Worm (Caenorhabditis elegans) whole organism, late embryonic: ENCODE data around the gene E01G6.1.

Source experiments
- C38D4.7 ChIP-seq: fragments of 200-800 bp; sonication (Bioruptor generic); optimal IDR thresholded peaks from 2 replicates; lab custom pipeline; 2018; ENCODE audit warnings: mild to moderate bottlenecking, missing genetic modification characterization, moderate library complexity, missing compliant biosample characterization
- T23F11.4 ChIP-seq: fragments of 200-800 bp; sonication (Bioruptor generic); optimal IDR thresholded peaks from 2 replicates; lab custom pipeline; 2018; ENCODE audit warnings: mild to moderate bottlenecking, missing genetic modification characterization, missing compliant biosample characterization
- ahr-1 ChIP-seq: sonication (generic microtip); optimal IDR thresholded peaks from 2 replicates; lab custom pipeline; 2016; ENCODE audit warnings: missing genetic modification characterization, missing compliant biosample characterization
- ama-1 ChIP-seq: fragments of 150-350 bp; optimal IDR thresholded peaks from 2 replicates; lab custom pipeline; 2014
- ceh-14 ChIP-seq: sonication (generic microtip); optimal IDR thresholded peaks from 2 replicates; lab custom pipeline; 2016; ENCODE audit warnings: missing genotype, missing genetic modification characterization, missing compliant biosample characterization
- ceh-18 ChIP-seq: sonication (generic microtip); optimal IDR thresholded peaks from 2 replicates; lab custom pipeline; 2016; ENCODE audit warnings: missing genetic modification characterization, missing compliant biosample characterization
- ceh-19 ChIP-seq: fragments of 200-800 bp; sonication (Bioruptor generic); optimal IDR thresholded peaks from 2 replicates; lab custom pipeline; 2018; ENCODE audit warnings: mild to moderate bottlenecking, missing genetic modification characterization, missing compliant biosample characterization
- ceh-2 ChIP-seq: sonication (generic microtip); optimal IDR thresholded peaks from 2 replicates; lab custom pipeline; 2016; ENCODE audit warnings: missing genotype, missing genetic modification characterization, missing compliant biosample characterization
- ceh-22 ChIP-seq: sonication (generic microtip); optimal IDR thresholded peaks from 2 replicates; lab custom pipeline; 2017; ENCODE audit warnings: missing biosample characterization, missing genetic modification characterization
- ceh-45 ChIP-seq: fragments of 200-800 bp; sonication (Bioruptor generic); IDR thresholded peaks from 2 replicates; pipeline ENCODE4 v1.3.6; 2022; ENCODE audit warnings: missing genetic modification reagents, missing genetic modification characterization, missing compliant biosample characterization
- ceh-6 ChIP-seq: fragments of 200-800 bp; sonication (Bioruptor generic); optimal IDR thresholded peaks from 2 replicates; lab custom pipeline; 2018; ENCODE audit warnings: mild to moderate bottlenecking, missing genetic modification characterization, missing compliant biosample characterization
- ceh-9 ChIP-seq: sonication (generic microtip); optimal IDR thresholded peaks from 2 replicates; lab custom pipeline; 2016; ENCODE audit warnings: mild to moderate bottlenecking, missing genetic modification characterization, inconsistent platforms, missing compliant biosample characterization
- elt-2 ChIP-seq: sonication (generic microtip); optimal IDR thresholded peaks from 2 replicates; lab custom pipeline; 2016; ENCODE audit warnings: missing genetic modification reagents, missing genetic modification characterization, missing compliant biosample characterization
- eyg-1 ChIP-seq: sonication (generic microtip); optimal IDR thresholded peaks from 2 replicates; lab custom pipeline; 2016; ENCODE audit warnings: missing genotype, missing genetic modification characterization, missing compliant biosample characterization
- fkh-10 ChIP-seq: fragments of 150-350 bp; optimal IDR thresholded peaks from 2 replicates; lab custom pipeline; 2014; ENCODE audit warnings: missing biosample characterization, missing genetic modification reagents, missing genetic modification characterization
- gmeb-2 ChIP-seq: sonication (generic microtip); optimal IDR thresholded peaks from 2 replicates; lab custom pipeline; 2016; ENCODE audit warnings: missing genetic modification characterization, inconsistent platforms, missing compliant biosample characterization
- hlh-8 ChIP-seq: sonication (generic microtip); optimal IDR thresholded peaks from 2 replicates; lab custom pipeline; 2016; ENCODE audit warnings: missing genotype, missing genetic modification characterization, missing compliant biosample characterization
- lin-11 ChIP-seq: fragments of 200-800 bp; sonication (Bioruptor generic); optimal IDR thresholded peaks from 2 replicates; lab custom pipeline; 2018; ENCODE audit warnings: mild to moderate bottlenecking, missing genetic modification characterization, missing compliant biosample characterization
- madf-2 ChIP-seq: sonication (generic microtip); optimal IDR thresholded peaks from 2 replicates; lab custom pipeline; 2017; ENCODE audit warnings: missing genetic modification characterization, missing compliant biosample characterization
- nfya-1 ChIP-seq: sonication (generic microtip); optimal IDR thresholded peaks from 2 replicates; lab custom pipeline; 2017; ENCODE audit warnings: missing genetic modification characterization, mild to moderate bottlenecking, missing compliant biosample characterization, antibody characterized with exemption, moderate library complexity
- nhr-11 ChIP-seq: fragments of 150-350 bp; optimal IDR thresholded peaks from 2 replicates; lab custom pipeline; 2014; ENCODE audit warnings: missing biosample characterization, missing genetic modification characterization
- npax-4 ChIP-seq: sonication (generic microtip); optimal IDR thresholded peaks from 2 replicates; lab custom pipeline; 2016; ENCODE audit warnings: missing genetic modification characterization, missing compliant biosample characterization
- pat-9 ChIP-seq: fragments of 200-800 bp; sonication (Bioruptor generic); optimal IDR thresholded peaks from 2 replicates; lab custom pipeline; 2018; ENCODE audit warnings: mild to moderate bottlenecking, missing genetic modification characterization, moderate library complexity, missing compliant biosample characterization
- pax-1 ChIP-seq: fragments of 150-350 bp; optimal IDR thresholded peaks from 2 replicates; lab custom pipeline; 2014; ENCODE audit warnings: missing biosample characterization, missing genetic modification characterization
- ref-2 ChIP-seq: sonication (generic microtip); optimal IDR thresholded peaks from 2 replicates; lab custom pipeline; 2016; ENCODE audit warnings: missing genetic modification characterization, missing compliant biosample characterization
- rnt-1 ChIP-seq: sonication (generic microtip); optimal IDR thresholded peaks from 2 replicates; lab custom pipeline; 2016; ENCODE audit warnings: missing genetic modification characterization, missing compliant biosample characterization
- sdc-2 ChIP-seq: sonication (generic microtip); optimal IDR thresholded peaks from 2 replicates; lab custom pipeline; 2016; ENCODE audit warnings: missing genotype, missing genetic modification characterization, missing compliant biosample characterization
- sox-4 ChIP-seq: sonication (generic microtip); optimal IDR thresholded peaks from 2 replicates; lab custom pipeline; 2017; ENCODE audit warnings: mild to moderate bottlenecking, missing genetic modification characterization, inconsistent platforms, missing compliant biosample characterization
- tbx-7 ChIP-seq: sonication (generic microtip); optimal IDR thresholded peaks from 2 replicates; lab custom pipeline; 2016; ENCODE audit warnings: missing genotype, missing genetic modification characterization, missing compliant biosample characterization
- ttx-3 ChIP-seq: sonication (generic microtip); optimal IDR thresholded peaks from 2 replicates; lab custom pipeline; 2016; ENCODE audit warnings: missing genetic modification reagents, missing genetic modification characterization, missing compliant biosample characterization
- unc-42 ChIP-seq: sonication (generic microtip); optimal IDR thresholded peaks from 2 replicates; lab custom pipeline; 2016; ENCODE audit warnings: missing genotype, missing genetic modification characterization, missing compliant biosample characterization
- unc-86 ChIP-seq: sonication (generic microtip); optimal IDR thresholded peaks from 2 replicates; lab custom pipeline; 2016; ENCODE audit warnings: missing genetic modification characterization, missing compliant biosample characterization
- ztf-16 ChIP-seq: sonication (generic microtip); optimal IDR thresholded peaks from 2 replicates; lab custom pipeline; 2017; ENCODE audit warnings: missing genetic modification characterization, missing compliant biosample characterization

The E01G6.1 gene

ce11 chrX:12230357-12230756 lies 30.3 kb upstream of the E01G6.1 start:
- TF ChIP-seq nfya-1 (tag; lab: Kevin White, UChicago) (no peak), elt-2 (tag; lab: Kevin White, UChicago) (peak; percentile 75)

- TF ChIP-seq eyg-1 (tag; lab: Kevin White, UChicago), result no peak
- no peak for TF ChIP-seq rnt-1 (tag; lab: Kevin White, UChicago)
- TF ChIP-seq lin-11, result no peak
- TF ChIP-seq tbx-7 (tag; lab: Kevin White, UChicago), result no peak
- TF ChIP-seq ceh-19 (GFP tag; lab: Kevin White, UChicago), result no peak
- no peak for TF ChIP-seq ahr-1 (tag; lab: Kevin White, UChicago)
- no peak for TF ChIP-seq unc-86
- no peak for TF ChIP-seq ceh-18 (tag; lab: Kevin White, UChicago)
- TF ChIP-seq T23F11.4, result no peak
- TF ChIP-seq ttx-3 (tag; lab: Kevin White, UChicago), result no peak
- no peak for TF ChIP-seq ceh-9
- TF ChIP-seq sox-4, result no peak
- TF ChIP-seq ceh-6 (GFP tag; lab: Kevin White, UChicago), result no peak
- no peak for TF ChIP-seq ref-2 (tag; lab: Kevin White, UChicago)
- TF ChIP-seq fkh-10 (GFP tag; lab: Kevin White, UChicago), result no peak
- TF ChIP-seq ceh-45, result no peak
- no peak for TF ChIP-seq nhr-11 (tag; lab: Kevin White, UChicago)
- TF ChIP-seq, all 69 proteins: peak for 0
Measured at ce11 chrX:12234424-12234823, 26.3 kb upstream of the E01G6.1 start.

ce11 chrX:12235388-12235787 lies 25.3 kb upstream of the E01G6.1 start, which contains the start of gene C23H4.6:
TSS of gene C23H4.6 (plus strand) at chrX:12235606.
- TF ChIP-seq unc-42 (tag; lab: Kevin White, UChicago) (no peak), madf-2 (tag; lab: Kevin White, UChicago) (no peak), elt-2 (tag; lab: Kevin White, UChicago) (no peak), npax-4 (tag; lab: Kevin White, UChicago) (no peak), pat-9 (tag; lab: Kevin White, UChicago) (no peak), gmeb-2 (no peak)

ce11 chrX:12241457-12241856 lies 19.2 kb upstream of the E01G6.1 start, which contains the start of gene cest-3:
TSS of gene cest-3 (plus strand) at chrX:12241646.
- TF ChIP-seq nfya-1 (tag; lab: Kevin White, UChicago) (no peak), ceh-2 (no peak), C38D4.7 (no peak), pax-1 (no peak), T23F11.4 (no peak)

ce11 chrX:12242902-12243301 lies 17.8 kb upstream of the E01G6.1 start:
- TF ChIP-seq ceh-22 (tag; lab: Kevin White, UChicago) (no peak), ceh-14 (tag; lab: Kevin White, UChicago) (no peak), ztf-16 (tag; lab: Kevin White, UChicago) (no peak), ama-1 (lab: Kevin White, UChicago) (no peak), nfya-1 (tag; lab: Kevin White, UChicago) (no peak), hlh-8 (tag; lab: Kevin White, UChicago) (no peak), pat-9 (tag; lab: Kevin White, UChicago) (no peak)

ce11 chrX:12248140-12248539 lies 12.5 kb upstream of the E01G6.1 start:
- TF ChIP-seq sdc-2 (tag; lab: Kevin White, UChicago), result no peak
- TF ChIP-seq rnt-1 (tag; lab: Kevin White, UChicago), result peak; percentile 40
